Worm (Caenorhabditis elegans): ENCODE results near the gene H03G16.1.

H03G16.1 gene

DNA sequence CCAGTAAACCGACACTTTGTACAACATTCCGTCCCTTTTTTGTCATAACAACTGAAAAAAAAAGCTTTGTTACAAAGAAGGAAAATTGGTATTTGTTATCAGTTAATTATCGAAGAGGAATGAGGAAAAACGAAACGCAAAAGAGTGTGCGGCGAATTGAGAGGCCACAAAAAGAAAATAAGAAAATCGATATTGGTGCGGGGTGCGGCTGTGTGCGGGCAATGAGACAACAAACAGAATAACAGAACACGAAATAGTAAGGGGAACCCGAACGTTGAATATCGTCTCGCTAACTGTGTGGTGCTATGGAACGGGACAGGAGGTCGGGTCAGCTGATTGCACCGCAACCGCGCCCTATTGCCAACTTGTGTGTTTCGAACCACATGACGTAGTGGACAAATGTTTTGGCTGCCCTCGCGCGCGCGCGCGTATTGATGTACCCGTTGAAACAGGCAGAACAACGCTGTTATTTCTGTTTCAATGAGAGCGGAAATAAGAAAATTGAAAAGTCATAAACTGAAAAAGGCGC, 13.1 kb upstream of the H03G16.1 start, which contains the start of gene C18B12.4 (continued):
- TF ChIP-seq ceh-31 (tag; optimal IDR thresholded peaks at IDR 0.05) (peak; percentile 84), che-1 (tag; optimal IDR thresholded peaks at IDR 0.05) (no peak), ceh-22 (tag; optimal IDR thresholded peaks at IDR 0.05) (no peak), K09A11.1 (tag; optimal IDR thresholded peaks at IDR 0.05; ENCODE audit: insufficient read depth) (no peak), ceh-2 (tag; optimal IDR thresholded peaks at IDR 0.05) (peak; percentile 65), elt-2 (tag; optimal IDR thresholded peaks at IDR 0.05) (peak; percentile 30), syd-9 (tag; optimal IDR thresholded peaks at IDR 0.05) (no peak), pag-3 (tag; optimal IDR thresholded peaks at IDR 0.05; ENCODE audit: borderline replicate concordance) (no peak), nhr-11 (tag; optimal IDR thresholded peaks at IDR 0.05) (no peak), ama-1 (optimal IDR thresholded peaks at IDR 0.05) (no peak), ceh-30 (tag; optimal IDR thresholded peaks at IDR 0.05) (peak; percentile 61), odd-2 (tag; optimal IDR thresholded peaks at IDR 0.05) (no peak), unc-86 (tag; optimal IDR thresholded peaks at IDR 0.05) (no peak), hlh-30 (tag; optimal IDR thresholded peaks at IDR 0.05; ENCODE audit: insufficient read depth) (peak; percentile 99), lim-6 (tag; optimal IDR thresholded peaks at IDR 0.05) (peak; percentile 8), ceh-45 (GFP tag; IDR thresholded peaks at IDR 0.05) (no peak), nhr-232 (tag; optimal IDR thresholded peaks at IDR 0.05) (no peak), dve-1 (tag; optimal IDR thresholded peaks at IDR 0.05) (peak; percentile 3), elt-4 (tag; optimal IDR thresholded peaks at IDR 0.05) (no peak), rnt-1 (tag; optimal IDR thresholded peaks at IDR 0.05) (peak; percentile 79), pha-4 (tag; optimal IDR thresholded peaks at IDR 0.05) (no peak)

DNA sequence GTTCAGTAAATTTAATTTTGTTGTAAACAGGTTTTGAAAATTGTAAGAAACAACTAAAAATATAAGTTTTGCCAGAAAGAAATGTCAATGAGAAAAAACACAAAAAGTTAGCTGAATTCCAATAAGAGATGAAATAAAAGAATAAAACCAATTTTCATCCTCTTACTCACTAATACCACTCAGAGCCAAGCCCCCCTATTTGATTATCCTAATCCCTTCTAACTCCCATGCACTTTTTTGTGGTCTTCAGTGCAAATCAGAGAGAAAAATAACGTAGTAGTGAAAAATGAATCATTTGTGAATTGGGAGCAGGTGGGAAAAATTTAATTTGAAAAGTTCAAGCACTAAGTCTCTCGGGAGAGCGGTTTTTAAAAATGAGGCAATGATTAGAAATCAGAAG, 12.3 kb upstream of the H03G16.1 start:
- no peak for TF ChIP-seq rnt-1 (tag; optimal IDR thresholded peaks at IDR 0.05)
- peak; percentile 83 for TF ChIP-seq unc-42 (tag; optimal IDR thresholded peaks at IDR 0.05)
- no peak for TF ChIP-seq T23F11.4 (GFP tag; optimal IDR thresholded peaks at IDR 0.05)
- TF ChIP-seq fax-1 (tag; optimal IDR thresholded peaks at IDR 0.05), result no peak
- no peak for TF ChIP-seq pag-3 (tag; optimal IDR thresholded peaks at IDR 0.05; ENCODE audit: borderline replicate concordance)
- no peak for TF ChIP-seq lim-6 (tag; optimal IDR thresholded peaks at IDR 0.05)
- no peak for TF ChIP-seq odd-2 (tag; optimal IDR thresholded peaks at IDR 0.05)

DNA sequence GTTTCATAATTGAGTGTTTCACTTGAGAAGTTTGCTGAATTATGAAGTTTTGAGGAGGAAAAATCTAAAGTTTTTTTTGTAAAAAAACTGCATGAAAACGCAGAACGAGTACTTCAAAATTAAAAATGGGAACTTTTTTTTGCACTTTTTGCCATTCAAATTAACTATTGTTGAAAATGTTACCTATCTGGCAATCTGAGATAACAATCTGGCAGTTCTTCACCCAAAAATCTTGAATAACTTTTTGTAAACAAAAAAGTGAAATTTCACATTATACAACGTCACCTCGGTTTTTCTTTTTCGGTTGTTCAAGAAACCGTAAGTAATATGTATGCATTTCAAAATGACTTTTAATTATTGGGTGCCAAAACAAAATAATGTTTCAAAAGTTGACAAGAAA, 11.1 kb upstream of the H03G16.1 start:
- no peak for TF ChIP-seq ama-1 (optimal IDR thresholded peaks at IDR 0.05)
- TF ChIP-seq unc-55 (GFP tag; optimal IDR thresholded peaks at IDR 0.05), result no peak
- no peak for TF ChIP-seq lim-6 (tag; optimal IDR thresholded peaks at IDR 0.05)
- no peak for TF ChIP-seq pqm-1 (tag; optimal IDR thresholded peaks at IDR 0.05)
- no peak for TF ChIP-seq nhr-232 (tag; optimal IDR thresholded peaks at IDR 0.05)
- TF ChIP-seq C08G9.2 (tag; optimal IDR thresholded peaks at IDR 0.05), result no peak
- no peak for TF ChIP-seq eyg-1 (tag; optimal IDR thresholded peaks at IDR 0.05)
- no peak for TF ChIP-seq ceh-34 (tag; optimal IDR thresholded peaks at IDR 0.05)
- no peak for TF ChIP-seq unc-42 (tag; optimal IDR thresholded peaks at IDR 0.05)
- no peak for TF ChIP-seq tbx-7 (tag; optimal IDR thresholded peaks at IDR 0.05)

DNA sequence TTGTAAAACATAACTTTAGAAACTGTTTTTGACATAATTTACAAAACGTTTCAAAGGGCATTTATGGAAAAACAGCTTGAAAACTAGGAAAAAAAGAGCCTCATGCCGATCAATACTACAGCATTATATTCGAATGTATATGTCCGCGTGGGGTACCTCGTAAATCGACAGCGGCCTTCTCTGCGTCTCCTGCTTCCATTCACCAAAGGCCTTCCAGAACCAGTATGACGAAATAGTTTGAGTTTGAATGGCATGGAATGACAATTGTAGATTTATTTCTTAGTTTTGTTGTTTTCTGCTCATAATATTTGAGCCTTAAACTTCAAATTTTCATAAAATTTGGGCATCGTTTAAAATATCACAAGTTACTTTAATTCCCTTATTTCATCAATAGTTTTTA, 8.3 kb upstream of the H03G16.1 start:
- TF ChIP-seq pqm-1 (tag; optimal IDR thresholded peaks at IDR 0.05) (no peak), ttx-3 (tag; optimal IDR thresholded peaks at IDR 0.05) (no peak), fkh-6 (tag; optimal IDR thresholded peaks at IDR 0.05) (no peak), ceh-34 (tag; optimal IDR thresholded peaks at IDR 0.05) (no peak), elt-4 (tag; optimal IDR thresholded peaks at IDR 0.05) (no peak), syd-9 (tag; optimal IDR thresholded peaks at IDR 0.05) (no peak), pha-2 (tag; optimal IDR thresholded peaks at IDR 0.05) (no peak), che-1 (tag; optimal IDR thresholded peaks at IDR 0.05) (no peak), fkh-10 (GFP tag; optimal IDR thresholded peaks at IDR 0.05) (no peak), pag-3 (tag; optimal IDR thresholded peaks at IDR 0.05; ENCODE audit: borderline replicate concordance) (no peak), ceh-24 (tag; optimal IDR thresholded peaks at IDR 0.05) (no peak), ceh-22 (tag; optimal IDR thresholded peaks at IDR 0.05) (no peak), hlh-15 (tag; optimal IDR thresholded peaks at IDR 0.05) (no peak), rnt-1 (tag; optimal IDR thresholded peaks at IDR 0.05) (no peak), ceh-18 (tag; optimal IDR thresholded peaks at IDR 0.05) (no peak), ceh-2 (tag; optimal IDR thresholded peaks at IDR 0.05) (no peak), ahr-1 (tag; optimal IDR thresholded peaks at IDR 0.05) (no peak), ceh-9 (tag; optimal IDR thresholded peaks at IDR 0.05) (no peak), ceh-48 (tag; optimal IDR thresholded peaks at IDR 0.05) (no peak)

Data from whole organism, late embryonic.